Fruit fly (Drosophila melanogaster) whole organism, embryonic: ENCODE results near the gene Gss1.

Experiments
- Antp ChIP-seq: fragments of 200-800 bp; sonication (Bioruptor generic); optimal IDR thresholded peaks from 3 replicates; lab custom pipeline; 2016; ENCODE audit warnings: missing biosample characterization, missing genetic modification characterization
- CG10147 ChIP-seq: fragments of 200-800 bp; sonication (Bioruptor generic); optimal IDR thresholded peaks from 2 replicates; lab custom pipeline; 2019; ENCODE audit warnings: missing biosample characterization, mild to moderate bottlenecking, missing genetic modification characterization, moderate library complexity
- CG13123 ChIP-seq: fragments of 200-800 bp; sonication (Bioruptor generic); optimal IDR thresholded peaks from 2 replicates; lab custom pipeline; 2016; ENCODE audit warnings: missing biosample characterization, missing genetic modification characterization
- CG14050 ChIP-seq: fragments of 200-800 bp; sonication (Bioruptor generic); IDR thresholded peaks from 3 replicates; pipeline ENCODE4 v1.3.6; 2022; ENCODE audit warnings: missing biosample characterization, missing genetic modification characterization
- CG14710 ChIP-seq: fragments of 200-800 bp; sonication (Bioruptor generic); optimal IDR thresholded peaks from 3 replicates; lab custom pipeline; 2019; ENCODE audit warnings: missing biosample characterization, mild to moderate bottlenecking, missing genetic modification characterization, moderate library complexity
- CG18599 ChIP-seq: fragments of 200-800 bp; sonication (Bioruptor generic); optimal IDR thresholded peaks from 3 replicates; lab custom pipeline; 2017; ENCODE audit warnings: missing biosample characterization, missing genetic modification characterization, mild to moderate bottlenecking, moderate library complexity, missing genetic modification reagents
- CG6254 ChIP-seq: fragments of 200-800 bp; sonication (Bioruptor generic); optimal IDR thresholded peaks from 3 replicates; lab custom pipeline; 2017; ENCODE audit warnings: mild to moderate bottlenecking, missing biosample characterization, missing genetic modification reagents, missing genetic modification characterization
- CG6683 ChIP-seq: fragments of 200-800 bp; sonication (Bioruptor generic); optimal IDR thresholded peaks from 2 replicates; lab custom pipeline; 2017; ENCODE audit warnings: missing biosample characterization, mild to moderate bottlenecking, missing genetic modification characterization, missing genetic modification reagents
- CG6791 ChIP-seq: fragments of 200-800 bp; sonication (Bioruptor generic); IDR thresholded peaks from 3 replicates; pipeline ENCODE4 v1.3.6; 2022; ENCODE audit warnings: missing biosample characterization, missing genetic modification characterization; ENCODE audit not compliant: partially characterized antibody
- CG6813 ChIP-seq: fragments of 200-800 bp; sonication (Bioruptor generic); optimal IDR thresholded peaks from 2 replicates; lab custom pipeline; 2017; ENCODE audit warnings: missing biosample characterization, missing genetic modification characterization, mild to moderate bottlenecking, moderate library complexity, missing genetic modification reagents
- CG6854 ChIP-seq: fragments of 200-800 bp; sonication (Bioruptor generic); optimal IDR thresholded peaks from 3 replicates; lab custom pipeline; 2017; ENCODE audit warnings: missing biosample characterization, mild to moderate bottlenecking, missing genetic modification characterization
- CG7357 ChIP-seq: fragments of 200-800 bp; sonication (Bioruptor generic); IDR thresholded peaks from 3 replicates; pipeline ENCODE4 v1.3.6; 2022; ENCODE audit warnings: missing biosample characterization, missing genetic modification characterization
- CG8359 ChIP-seq: fragments of 200-800 bp; sonication (Bioruptor generic); optimal IDR thresholded peaks from 2 replicates; lab custom pipeline; 2017; ENCODE audit warnings: missing biosample characterization, mild to moderate bottlenecking, missing genetic modification characterization, borderline replicate concordance
- CG9727 ChIP-seq: fragments of 200-800 bp; sonication (Bioruptor generic); optimal IDR thresholded peaks from 3 replicates; lab custom pipeline; 2017; ENCODE audit warnings: missing biosample characterization, mild to moderate bottlenecking, missing genetic modification characterization
- Dad ChIP-seq: fragments of 200-800 bp; sonication (Bioruptor generic); optimal IDR thresholded peaks from 3 replicates; lab custom pipeline; 2016; ENCODE audit warnings: missing biosample characterization, missing genetic modification characterization
- Dbx ChIP-seq: fragments of 200-800 bp; sonication (Bioruptor generic); IDR thresholded peaks from 3 replicates; pipeline ENCODE4 v1.3.6; 2022; ENCODE audit warnings: missing biosample characterization, missing genetic modification characterization
- Dp ChIP-seq: fragments of 200-800 bp; sonication (Bioruptor generic); optimal IDR thresholded peaks from 2 replicates; lab custom pipeline; 2018; ENCODE audit warnings: missing biosample characterization, mild to moderate bottlenecking, missing genetic modification characterization, moderate library complexity
- E2f2 ChIP-seq: fragments of 200-800 bp; sonication (Bioruptor generic); IDR thresholded peaks from 2 replicates; pipeline ENCODE4 v1.3.6; 2022; ENCODE audit warnings: missing biosample characterization, missing genetic modification characterization
- Elba2 ChIP-seq: fragments of 200-800 bp; sonication (Bioruptor generic); optimal IDR thresholded peaks from 3 replicates; lab custom pipeline; 2016; ENCODE audit warnings: missing biosample characterization, missing genetic modification characterization
- Gug ChIP-seq: fragments of 200-800 bp; sonication (Bioruptor generic); IDR thresholded peaks from 4 replicates; pipeline ENCODE4 v1.3.6; 2022; ENCODE audit warnings: missing biosample characterization, missing genetic modification characterization
- H2.0 ChIP-seq: fragments of 200-800 bp; sonication (Bioruptor generic); IDR thresholded peaks from 2 replicates; pipeline ENCODE4 v1.3.6; 2022; ENCODE audit warnings: missing biosample characterization, missing genetic modification characterization
- Hey ChIP-seq: fragments of 200-800 bp; sonication (Bioruptor generic); optimal IDR thresholded peaks from 3 replicates; lab custom pipeline; 2018; ENCODE audit warnings: missing biosample characterization, mild to moderate bottlenecking, missing genetic modification characterization
- Hmx ChIP-seq: fragments of 200-800 bp; sonication (Bioruptor generic); optimal IDR thresholded peaks from 2 replicates; lab custom pipeline; 2016; ENCODE audit warnings: missing biosample characterization, missing genetic modification characterization
- Jarid2 ChIP-seq: fragments of 200-800 bp; sonication (Bioruptor generic); optimal IDR thresholded peaks from 3 replicates; lab custom pipeline; 2017; ENCODE audit warnings: mild to moderate bottlenecking, missing biosample characterization, missing genetic modification reagents, missing genetic modification characterization
- Opbp ChIP-seq: fragments of 200-800 bp; sonication (Bioruptor generic); IDR thresholded peaks from 3 replicates; pipeline ENCODE4 v1.3.6; 2022; ENCODE audit warnings: missing biosample characterization, missing genetic modification characterization; ENCODE audit not compliant: partially characterized antibody
- PHDP ChIP-seq: fragments of 200-800 bp; sonication (Bioruptor generic); optimal IDR thresholded peaks from 3 replicates; lab custom pipeline; 2018; ENCODE audit warnings: missing biosample characterization, mild to moderate bottlenecking, missing genetic modification characterization, moderate library complexity
- Six4 ChIP-seq: fragments of 200-800 bp; sonication (Bioruptor generic); optimal IDR thresholded peaks from 2 replicates; lab custom pipeline; 2016; ENCODE audit warnings: missing biosample characterization, missing genetic modification characterization
- Sox102F ChIP-seq: fragments of 200-800 bp; sonication (Bioruptor generic); optimal IDR thresholded peaks from 2 replicates; lab custom pipeline; 2018; ENCODE audit warnings: missing biosample characterization, mild to moderate bottlenecking, missing genetic modification characterization, moderate library complexity
- Trl ChIP-seq, 3 experiments: fragments of >200 bp in 2 of 3; fragments of 200-800 bp in 1 of 3; sonication (Bioruptor generic) in 1 of 3; optimal IDR thresholded peaks; 2 replicates in 1 of 3; 3 replicates in 2 of 3; lab custom pipeline; 2016 to 2017; ENCODE audit warnings: missing biosample characterization in 1 of 3, missing genetic modification characterization in 1 of 3
- Xrp1 ChIP-seq: fragments of 200-800 bp; sonication (Bioruptor generic); IDR thresholded peaks from 2 replicates; pipeline ENCODE4 v1.3.6; 2022; ENCODE audit warnings: missing biosample characterization, missing genetic modification characterization
- ab ChIP-seq: fragments of 200-800 bp; sonication (Bioruptor generic); optimal IDR thresholded peaks from 2 replicates; lab custom pipeline; 2016; ENCODE audit warnings: missing biosample characterization, missing genetic modification characterization
- al ChIP-seq: fragments of 200-800 bp; sonication (Bioruptor generic); IDR thresholded peaks from 2 replicates; pipeline ENCODE4 v1.3.6; 2022; ENCODE audit warnings: missing biosample characterization, missing genetic modification characterization
- amos ChIP-seq: fragments of 200-800 bp; sonication (Bioruptor generic); IDR thresholded peaks from 2 replicates; pipeline ENCODE4 v1.3.6; 2022; ENCODE audit warnings: missing biosample characterization, missing genetic modification characterization; ENCODE audit not compliant: partially characterized antibody
- ash1 ChIP-seq: fragments of 200-800 bp; sonication (Bioruptor generic); optimal IDR thresholded peaks from 2 replicates; lab custom pipeline; 2018; ENCODE audit warnings: missing biosample characterization, mild to moderate bottlenecking, missing genetic modification characterization
- crol ChIP-seq: fragments of 200-800 bp; sonication (Bioruptor generic); IDR thresholded peaks from 2 replicates; pipeline ENCODE4 v1.3.6; 2022; ENCODE audit warnings: missing biosample characterization, missing genetic modification characterization
- cwo ChIP-seq: fragments of 200-800 bp; sonication (Bioruptor generic); optimal IDR thresholded peaks from 3 replicates; lab custom pipeline; 2017; ENCODE audit warnings: missing biosample characterization, missing genetic modification characterization, mild to moderate bottlenecking, moderate library complexity, missing genetic modification reagents
- emc ChIP-seq: fragments of 200-800 bp; sonication (Bioruptor generic); optimal IDR thresholded peaks from 2 replicates; lab custom pipeline; 2016; ENCODE audit warnings: missing biosample characterization, missing genetic modification characterization
- fd102C ChIP-seq: fragments of 200-800 bp; sonication (Bioruptor generic); optimal IDR thresholded peaks from 2 replicates; lab custom pipeline; 2018; ENCODE audit warnings: missing biosample characterization, mild to moderate bottlenecking, missing genetic modification characterization, moderate library complexity
- gem ChIP-seq: fragments of 200-800 bp; sonication (Bioruptor generic); optimal IDR thresholded peaks from 2 replicates; lab custom pipeline; 2019; ENCODE audit warnings: missing biosample characterization, mild to moderate bottlenecking, missing genetic modification characterization, moderate library complexity
- h ChIP-seq: fragments of >200 bp; optimal IDR thresholded peaks from 2 replicates; lab custom pipeline; 2017
- kni ChIP-seq: fragments of 200-800 bp; sonication (Bioruptor generic); optimal IDR thresholded peaks from 3 replicates; lab custom pipeline; 2017; ENCODE audit warnings: mild to moderate bottlenecking, missing biosample characterization, missing genetic modification reagents, missing genetic modification characterization
- lab ChIP-seq: fragments of 200-800 bp; sonication (Bioruptor generic); optimal IDR thresholded peaks from 3 replicates; lab custom pipeline; 2017; ENCODE audit warnings: missing biosample characterization, missing genetic modification characterization, mild to moderate bottlenecking, moderate library complexity, missing genetic modification reagents
- nmo ChIP-seq: fragments of 200-800 bp; sonication (Bioruptor generic); optimal IDR thresholded peaks from 2 replicates; lab custom pipeline; 2018; ENCODE audit warnings: missing biosample characterization, mild to moderate bottlenecking, missing genetic modification characterization, moderate library complexity
- otp ChIP-seq: fragments of 200-800 bp; sonication (Bioruptor generic); IDR thresholded peaks from 3 replicates; pipeline ENCODE4, ENCODE4 v1.3.6; 2022; ENCODE audit warnings: missing biosample characterization, missing genetic modification characterization
- peb ChIP-seq: fragments of 200-800 bp; sonication (Bioruptor generic); IDR thresholded peaks from 2 replicates; pipeline ENCODE4 v1.3.6; 2022; ENCODE audit warnings: missing biosample characterization, missing genetic modification characterization
- pzg ChIP-seq: fragments of 200-800 bp; sonication (Bioruptor generic); optimal IDR thresholded peaks from 3 replicates; lab custom pipeline; 2018; ENCODE audit warnings: missing biosample characterization, mild to moderate bottlenecking, missing genetic modification characterization, moderate library complexity
- salm ChIP-seq: fragments of 200-800 bp; sonication (Bioruptor generic); optimal IDR thresholded peaks from 2 replicates; lab custom pipeline; 2018; ENCODE audit warnings: missing biosample characterization, mild to moderate bottlenecking, missing genetic modification characterization
- stwl ChIP-seq: fragments of 200-800 bp; sonication (Bioruptor generic); optimal IDR thresholded peaks from 3 replicates; lab custom pipeline; 2018; ENCODE audit warnings: missing biosample characterization, mild to moderate bottlenecking, missing genetic modification characterization, moderate library complexity
- tup ChIP-seq: fragments of 200-800 bp; sonication (Bioruptor generic); optimal IDR thresholded peaks from 2 replicates; lab custom pipeline; 2016; ENCODE audit warnings: missing biosample characterization, mild to moderate bottlenecking, missing genetic modification characterization, moderate library complexity
- zen2 ChIP-seq: fragments of 200-800 bp; sonication (Bioruptor generic); IDR thresholded peaks from 3 replicates; pipeline ENCODE4 v1.3.6; 2022; ENCODE audit warnings: missing biosample characterization, missing genetic modification characterization; ENCODE audit not compliant: partially characterized antibody

Gene Gss1

dm6 chrX:17860711-17861110 lies 28.6 kb upstream of the Gss1 start, which contains the start of the genes Arp8 and CG6769 (continued):
- no peak for TF ChIP-seq tup (GFP tag; lab: Kevin White, UChicago)
- TF ChIP-seq Hey (tag; lab: Kevin White, UChicago), result no peak
- TF ChIP-seq CG6813 (GFP tag; lab: Kevin White, UChicago), result no peak
- TF ChIP-seq amos (GFP tag; lab: Robert Waterston, UW), result no peak
- no peak for TF ChIP-seq lab (GFP tag; lab: Kevin White, UChicago)
- TF ChIP-seq nmo, result peak; percentile 12
- 0 out of 2 replicates have a peak, but pooled peaks have one; percentile 14 for TF ChIP-seq Xrp1 (GFP tag; lab: Robert Waterston, UW)
- TF ChIP-seq CG10147, result peak; percentile 22
- no peak for TF ChIP-seq zen2 (GFP tag; lab: Robert Waterston, UW)
- no peak for TF ChIP-seq salm (tag; lab: Kevin White, UChicago)
- peak; percentile 42 for TF ChIP-seq stwl (tag; lab: Kevin White, UChicago)
- peak; percentile 14 for TF ChIP-seq Dp (GFP tag; lab: Kevin White, UChicago)
- no peak for TF ChIP-seq Six4 (GFP tag; lab: Kevin White, UChicago)
- no peak for TF ChIP-seq CG6683 (GFP tag; lab: Kevin White, UChicago)
- no peak for TF ChIP-seq crol
- TF ChIP-seq Hmx, result no peak
- peak; percentile 34; the same call in 1 of the 2 replicates for TF ChIP-seq E2f2
- no peak for TF ChIP-seq Elba2 (GFP tag; lab: Kevin White, UChicago)
- no peak for TF ChIP-seq h
- no peak for TF ChIP-seq fd102C (GFP tag; lab: Kevin White, UChicago)
- no peak for TF ChIP-seq CG6854 (GFP tag; lab: Kevin White, UChicago)
- no peak for TF ChIP-seq H2.0 (GFP tag; lab: Robert Waterston, UW)
- TF ChIP-seq kni (GFP tag; lab: Kevin White, UChicago), result no peak
- no peak for TF ChIP-seq CG6791
- no peak for TF ChIP-seq peb
- TF ChIP-seq CG14050, result no peak
- no peak for TF ChIP-seq otp
- no peak for TF ChIP-seq Opbp
- no peak for TF ChIP-seq CG13123 (GFP tag; lab: Kevin White, UChicago)
- TF ChIP-seq CG8359 (GFP tag; lab: Kevin White, UChicago), result no peak
- TF ChIP-seq PHDP, result peak; percentile 2
- no peak for TF ChIP-seq Dbx (GFP tag; lab: Robert Waterston, UW)
- TF ChIP-seq Gug (GFP tag; lab: Robert Waterston, UW), result no peak
- peak; percentile 19 for TF ChIP-seq CG9727 (GFP tag; lab: Kevin White, UChicago)
- TF ChIP-seq ash1 (GFP tag; lab: Kevin White, UChicago), result no peak
- TF ChIP-seq ab (GFP tag; lab: Kevin White, UChicago), result no peak
- TF ChIP-seq al (GFP tag; lab: Robert Waterston, UW), result no peak
- TF ChIP-seq cwo, result no peak
- no peak for TF ChIP-seq Antp (GFP tag; lab: Kevin White, UChicago)
- no peak for TF ChIP-seq emc (GFP tag; lab: Kevin White, UChicago)
- TF ChIP-seq Dad (GFP tag; lab: Kevin White, UChicago), result no peak
- no peak for TF ChIP-seq CG7357
- TF ChIP-seq CG6254 (GFP tag; lab: Kevin White, UChicago), result no peak
- TF ChIP-seq CG14710 (tag; lab: Kevin White, UChicago), result peak; percentile 61
- no peak for TF ChIP-seq Trl (optimal IDR thresholded peaks at IDR 0.05; lab: Kevin White, UChicago)
- TF ChIP-seq Trl (GFP tag; optimal IDR thresholded peaks at IDR 0.05; lab: Kevin White, UChicago), result no peak
- TF ChIP-seq Jarid2 (GFP tag; lab: Kevin White, UChicago), result no peak
- peak; percentile 40 for TF ChIP-seq gem (tag; lab: Kevin White, UChicago)
- no peak for TF ChIP-seq CG18599
- no peak for TF ChIP-seq Sox102F (GFP tag; lab: Kevin White, UChicago)
- TF ChIP-seq pzg (GFP tag; lab: Kevin White, UChicago), result peak; percentile 46
